Worm (Caenorhabditis elegans) whole organism, L3 larva: ENCODE results near the gene tre-2.
A peak's percentile ranks its signal among the peaks of the same experiment; 100 is the strongest.

ENCODE experiments used
- ZK546.5 ChIP-seq: sonication (generic microtip); optimal IDR thresholded peaks from 2 replicates; lab custom pipeline; 2017; ENCODE audit warnings: missing biosample characterization, missing genetic modification characterization
- ama-1 ChIP-seq: fragments of 150-350 bp; optimal IDR thresholded peaks from 2 replicates; lab custom pipeline; 2018
- ceh-16 ChIP-seq: sonication (generic microtip); optimal IDR thresholded peaks from 2 replicates; lab custom pipeline; 2017; ENCODE audit warnings: missing biosample characterization, missing genetic modification characterization
- ceh-28 ChIP-seq: fragments of 150-350 bp; optimal IDR thresholded peaks from 2 replicates; lab custom pipeline; 2014; ENCODE audit warnings: missing biosample characterization, missing genetic modification reagents, missing genetic modification characterization
- ceh-82 ChIP-seq: fragments of 150-350 bp; optimal IDR thresholded peaks from 2 replicates; lab custom pipeline; 2014; ENCODE audit warnings: missing biosample characterization, missing genetic modification characterization
- daf-12 ChIP-seq: fragments of 150-350 bp; optimal IDR thresholded peaks from 2 replicates; lab custom pipeline; 2014; ENCODE audit warnings: missing biosample characterization, missing genetic modification reagents, missing genetic modification characterization
- egl-27 ChIP-seq: sonication (generic microtip); optimal IDR thresholded peaks from 4 replicates; lab custom pipeline; 2017; ENCODE audit warnings: missing biosample characterization, missing genetic modification reagents, missing genetic modification characterization
- egl-5 ChIP-seq: fragments of 150-350 bp; optimal IDR thresholded peaks from 2 replicates; lab custom pipeline; 2017; ENCODE audit warnings: missing biosample characterization, missing genetic modification reagents, missing genetic modification characterization, inconsistent platforms
- elt-2 ChIP-seq: sonication (generic microtip); optimal IDR thresholded peaks from 2 replicates; lab custom pipeline; 2016; ENCODE audit warnings: missing genetic modification reagents, mild to moderate bottlenecking, missing genetic modification characterization, missing compliant biosample characterization
- elt-3 ChIP-seq, 3 experiments: fragments of 150-350 bp in 1 of 3; sonication (generic microtip) in 2 of 3; optimal IDR thresholded peaks; 2 replicates in 2 of 3; 4 replicates in 1 of 3; lab custom pipeline; 2014 to 2017; ENCODE audit warnings: missing biosample characterization in 3 of 3, missing genetic modification characterization in 3 of 3
- eor-1 ChIP-seq, 2 experiments: fragments of 150-350 bp; optimal IDR thresholded peaks; 2 replicates each; lab custom pipeline; 2014 to 2018; ENCODE audit warnings: missing biosample characterization in 2 of 2, missing genetic modification characterization in 2 of 2
- fkh-10 ChIP-seq: sonication (generic microtip); optimal IDR thresholded peaks from 2 replicates; lab custom pipeline; 2017; ENCODE audit warnings: missing biosample characterization, missing genetic modification reagents, missing genetic modification characterization
- fkh-2 ChIP-seq: fragments of 150-350 bp; optimal IDR thresholded peaks from 2 replicates; lab custom pipeline; 2014; ENCODE audit warnings: missing biosample characterization, missing genetic modification reagents, missing genetic modification characterization
- hmg-11 ChIP-seq: sonication (generic microtip); optimal IDR thresholded peaks from 2 replicates; lab custom pipeline; 2016; ENCODE audit warnings: missing genetic modification characterization, missing compliant biosample characterization
- jun-1 ChIP-seq: fragments of 150-350 bp; optimal IDR thresholded peaks from 2 replicates; lab custom pipeline; 2014; ENCODE audit warnings: missing biosample characterization, missing genetic modification reagents, missing genetic modification characterization
- lin-15B ChIP-seq: fragments of 150-350 bp; optimal IDR thresholded peaks from 2 replicates; lab custom pipeline; 2014; ENCODE audit warnings: missing biosample characterization, missing genetic modification characterization
- lin-39 ChIP-seq: fragments of 150-350 bp; optimal IDR thresholded peaks from 2 replicates; lab custom pipeline; 2018; ENCODE audit warnings: missing biosample characterization, missing genetic modification reagents, missing genetic modification characterization
- mml-1 ChIP-seq: fragments of 150-350 bp; sonication (generic microtip); optimal IDR thresholded peaks from 3 replicates; lab custom pipeline; 2014; ENCODE audit warnings: missing biosample characterization, missing genetic modification characterization
- nfya-1 ChIP-seq: sonication (generic microtip); optimal IDR thresholded peaks from 2 replicates; lab custom pipeline; 2017; ENCODE audit warnings: missing genetic modification characterization, mild to moderate bottlenecking, missing compliant biosample characterization, antibody characterized with exemption, moderate library complexity; ENCODE audit not compliant: insufficient read depth
- nhr-23 ChIP-seq: fragments of 150-350 bp; optimal IDR thresholded peaks from 2 replicates; lab custom pipeline; 2014; ENCODE audit warnings: missing biosample characterization, missing genetic modification reagents, missing genetic modification characterization
- nhr-237 ChIP-seq: fragments of 150-350 bp; optimal IDR thresholded peaks from 2 replicates; lab custom pipeline; 2014; ENCODE audit warnings: missing biosample characterization, missing genetic modification characterization
- nhr-25 ChIP-seq: sonication (generic microtip); optimal IDR thresholded peaks from 2 replicates; lab custom pipeline; 2017; ENCODE audit warnings: missing biosample characterization, missing genetic modification characterization
- nhr-43 ChIP-seq: sonication (generic microtip); optimal IDR thresholded peaks from 2 replicates; lab custom pipeline; 2016; ENCODE audit warnings: mild to moderate bottlenecking, missing genetic modification characterization, missing compliant biosample characterization; ENCODE audit not compliant: poor library complexity, severe bottlenecking
- nhr-77 ChIP-seq: fragments of 150-350 bp; optimal IDR thresholded peaks from 2 replicates; lab custom pipeline; 2014; ENCODE audit warnings: missing biosample characterization, missing genetic modification characterization
- pha-4 ChIP-seq: fragments of 150-350 bp; optimal IDR thresholded peaks from 2 replicates; lab custom pipeline; 2014; ENCODE audit warnings: missing biosample characterization, missing genetic modification reagents, missing genetic modification characterization
- pqm-1 ChIP-seq: fragments of 150-350 bp; optimal IDR thresholded peaks from 2 replicates; lab custom pipeline; 2017; ENCODE audit warnings: missing biosample characterization, missing genetic modification characterization, inconsistent platforms
- sea-2 ChIP-seq: fragments of 150-350 bp; sonication (generic microtip); optimal IDR thresholded peaks from 4 replicates; lab custom pipeline; 2014; ENCODE audit warnings: missing biosample characterization, missing genetic modification reagents, missing genetic modification characterization
- skn-1 ChIP-seq: fragments of 150-350 bp; optimal IDR thresholded peaks from 2 replicates; lab custom pipeline; 2014; ENCODE audit warnings: missing biosample characterization, missing genetic modification characterization
- snpc-4 ChIP-seq: fragments of 150-350 bp; optimal IDR thresholded peaks from 2 replicates; lab custom pipeline; 2014; ENCODE audit warnings: missing biosample characterization, missing genetic modification characterization
- tbx-2 ChIP-seq: sonication (generic microtip); optimal IDR thresholded peaks from 2 replicates; lab custom pipeline; 2016; ENCODE audit warnings: mild to moderate bottlenecking, missing genetic modification characterization, missing compliant biosample characterization
- unc-62 ChIP-seq: fragments of 150-350 bp; sonication (generic microtip); optimal IDR thresholded peaks from 4 replicates; lab custom pipeline; 2014; ENCODE audit warnings: missing biosample characterization, missing genetic modification reagents, missing genetic modification characterization
- ztf-11 ChIP-seq: fragments of 150-350 bp; optimal IDR thresholded peaks from 2 replicates; lab custom pipeline; 2014; ENCODE audit warnings: missing biosample characterization, missing genetic modification characterization
- ztf-4 ChIP-seq: fragments of 150-350 bp; optimal IDR thresholded peaks from 2 replicates; lab custom pipeline; 2014; ENCODE audit warnings: missing biosample characterization, missing genetic modification characterization

The tre-2 gene

ce11 chrIV:6916831-6917230 is 33.6 kb upstream of the tre-2 start:
- TF ChIP-seq skn-1 (tag; lab: Kevin White, UChicago) (no peak), ztf-4 (tag; lab: Kevin White, UChicago) (no peak), snpc-4 (tag; lab: Kevin White, UChicago) (no peak), egl-5 (tag; lab: Kevin White, UChicago) (no peak), jun-1 (no peak), mml-1 (no peak), nhr-23 (no peak), fkh-2 (no peak), pqm-1 (no peak), ceh-16 (no peak), elt-2 (tag; lab: Kevin White, UChicago) (no peak), eor-1 (tag; optimal IDR thresholded peaks at IDR 0.05; lab: Kevin White, UChicago) (no peak), unc-62 (GFP tag; lab: Kevin White, UChicago) (no peak), nhr-237 (tag; lab: Kevin White, UChicago) (no peak), ZK546.5 (tag; lab: Kevin White, UChicago) (no peak), fkh-10 (GFP tag; lab: Kevin White, UChicago) (no peak)

ce11 chrIV:6912851-6913588 is 29.8 kb upstream of the tre-2 start, which contains the start of gene T22D1.3:
T22D1.3 (plus strand) TSS chrIV:6913538.
- TF ChIP-seq egl-27 (tag; lab: Kevin White, UChicago) (no peak), nhr-23 (peak; percentile 8)

- TF ChIP-seq snpc-4 (tag; lab: Kevin White, UChicago) (peak; percentile 17), pha-4 (peak; percentile 55), tbx-2 (tag; lab: Kevin White, UChicago) (no peak), nfya-1 (tag; lab: Kevin White, UChicago) (peak; percentile 68), mml-1 (no peak), lin-39 (tag; lab: Kevin White, UChicago) (peak; percentile 65), fkh-10 (GFP tag; lab: Kevin White, UChicago) (no peak), nhr-77 (tag; lab: Kevin White, UChicago) (no peak), elt-2 (tag; lab: Kevin White, UChicago) (peak; percentile 15), egl-5 (tag; lab: Kevin White, UChicago) (peak; percentile 39), skn-1 (tag; lab: Kevin White, UChicago) (peak; percentile 99), nhr-25 (tag; lab: Kevin White, UChicago) (no peak), hmg-11 (tag; lab: Kevin White, UChicago) (peak; percentile 53), lin-15B (tag; lab: Kevin White, UChicago) (peak; percentile 55), ama-1 (lab: Kevin White, UChicago) (peak; percentile 2)
These were observed 26.9 kb upstream of the tre-2 start, which contains the start of the genes rpn-1 and ribo-1 for ce11 chrIV:6909863-6910733. rpn-1 (minus strand) TSS chrIV:6909913. ribo-1 (plus strand) TSS chrIV:6910683.

ce11 chrIV:6907487-6907886 is 24.2 kb upstream of the tre-2 start:
- TF ChIP-seq nfya-1 (tag; lab: Kevin White, UChicago) (no peak), elt-2 (tag; lab: Kevin White, UChicago) (no peak), nhr-77 (tag; lab: Kevin White, UChicago) (no peak), elt-3 (tag; optimal IDR thresholded peaks at IDR 0.05; lab: Kevin White, UChicago) (no peak), sea-2 (GFP tag; lab: Kevin White, UChicago) (no peak), snpc-4 (tag; lab: Kevin White, UChicago) (no peak), nhr-43 (tag; lab: Kevin White, UChicago) (no peak), hmg-11 (tag; lab: Kevin White, UChicago) (no peak), jun-1 (no peak), skn-1 (tag; lab: Kevin White, UChicago) (no peak), ZK546.5 (tag; lab: Kevin White, UChicago) (no peak), ztf-11 (tag; lab: Kevin White, UChicago) (no peak), mml-1 (no peak), ceh-28 (tag; lab: Kevin White, UChicago) (no peak), ceh-82 (tag; lab: Kevin White, UChicago) (no peak), egl-5 (tag; lab: Kevin White, UChicago) (no peak), daf-12 (tag; lab: Kevin White, UChicago) (no peak), unc-62 (GFP tag; lab: Kevin White, UChicago) (no peak), nhr-237 (tag; lab: Kevin White, UChicago) (no peak)
- TF ChIP-seq, all 47 proteins: peak for 0
